Worm (Caenorhabditis elegans): ENCODE results near the gene pzf-1.

pzf-1 gene

DNA sequence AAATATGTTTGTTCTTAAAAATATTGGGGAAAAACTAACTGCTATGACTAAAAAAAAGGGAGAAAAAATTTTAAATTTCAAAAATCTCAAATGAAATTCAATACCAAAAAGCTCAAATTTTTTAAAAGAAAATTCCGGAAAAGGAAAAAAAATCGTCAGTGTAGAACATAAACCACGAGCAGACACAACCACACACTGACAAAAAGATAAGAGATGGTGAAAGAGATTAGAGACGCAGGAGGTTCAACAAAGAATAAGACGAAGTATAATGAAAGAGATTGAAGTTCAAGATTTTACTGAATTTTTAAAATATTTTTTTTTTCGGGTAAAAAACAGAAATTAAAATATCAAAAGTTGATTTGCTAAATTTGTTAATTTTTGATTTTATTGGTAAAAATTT is 48.2 kb downstream of the pzf-1 start:
- TF ChIP-seq F22D6.2 (tag; optimal IDR thresholded peaks at IDR 0.05) (no peak), lir-1 (GFP tag; conservative IDR thresholded peaks at IDR 0.05) (no peak), T07F8.4 (tag; optimal IDR thresholded peaks at IDR 0.05) (no peak), ceh-27 (GFP tag; optimal IDR thresholded peaks at IDR 0.05) (no peak), dpff-1 (tag; optimal IDR thresholded peaks at IDR 0.05) (no peak), repo-1 (tag; optimal IDR thresholded peaks at IDR 0.05) (no peak), nhr-120 (GFP tag; IDR thresholded peaks at IDR 0.05) (no peak), lin-35 (GFP tag; optimal IDR thresholded peaks at IDR 0.05) (no peak), tbx-9 (tag; optimal IDR thresholded peaks at IDR 0.05; ENCODE audit: borderline replicate concordance) (no peak), sptf-2 (GFP tag; optimal IDR thresholded peaks at IDR 0.05) (no peak), ceh-58 (GFP tag; IDR thresholded peaks at IDR 0.05) (no peak), Y79H2A.3 (GFP tag; conservative IDR thresholded peaks at IDR 0.05) (no peak), zfh-2 (GFP tag; conservative IDR thresholded peaks at IDR 0.05) (no peak), let-607 (tag; optimal IDR thresholded peaks at IDR 0.05) (no peak), K11D2.4 (GFP tag; IDR thresholded peaks at IDR 0.05) (no peak), hsf-1 (GFP tag; IDR thresholded peaks at IDR 0.05) (no peak), chd-7 (tag; optimal IDR thresholded peaks at IDR 0.05) (no peak)

DNA sequence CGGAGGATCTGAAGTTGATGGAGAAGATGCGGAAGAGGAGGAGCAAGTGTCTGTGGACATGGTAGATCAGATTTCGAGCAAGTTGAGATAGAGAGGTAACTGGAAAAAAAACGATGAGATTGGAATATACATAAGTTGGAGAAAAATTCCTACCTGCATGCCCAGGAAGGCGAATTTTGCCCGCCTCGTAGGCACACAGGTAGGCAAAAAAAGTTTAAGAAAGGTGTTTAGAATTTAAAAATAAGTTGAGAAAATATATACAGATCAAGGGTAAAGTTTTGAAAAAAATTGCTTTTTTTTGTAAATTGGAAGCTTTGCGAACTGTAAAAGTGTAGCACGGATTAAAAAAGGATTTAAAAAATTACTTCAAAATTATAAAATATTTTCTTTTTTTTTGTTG is 48.7 kb downstream of the pzf-1 start, which contains the start of gene nhr-84:
nhr-84 (minus strand) TSS at position 101 of the 400 bp plus-strand sequence.
- TF ChIP-seq snpc-3.4 (tag; optimal IDR thresholded peaks at IDR 0.05) (no peak), ekl-4 (GFP tag; IDR thresholded peaks at IDR 0.05) (no peak), F57A8.1 (GFP tag; optimal IDR thresholded peaks at IDR 0.05) (no peak), sea-2 (GFP tag; IDR thresholded peaks at IDR 0.05) (no peak), ztf-18 (tag; optimal IDR thresholded peaks at IDR 0.05) (no peak), cebp-2 (GFP tag; IDR thresholded peaks at IDR 0.05) (no peak), xnd-1 (tag; optimal IDR thresholded peaks at IDR 0.05) (no peak)

All from whole organism, young adult.